Fruit fly (Drosophila melanogaster) whole organism: Measurements from ENCODE around the gene ebi.

Source experiments
- CG8478 ChIP-seq: fragments of >200 bp; optimal IDR thresholded peaks from 2 replicates; lab custom pipeline; 2018; ENCODE audit warnings: inconsistent platforms
- Dll ChIP-seq: fragments of >200 bp; optimal IDR thresholded peaks from 2 replicates; lab custom pipeline; 2017
- EcR ChIP-seq, 2 experiments: fragments of >200 bp; optimal IDR thresholded peaks; 2 replicates each; lab custom pipeline; 2017; ENCODE audit warnings: missing biosample characterization in 2 of 2, missing genetic modification characterization in 2 of 2, missing genetic modification reagents in 2 of 2
- psq ChIP-seq: fragments of >200 bp; optimal IDR thresholded peaks from 2 replicates; lab custom pipeline; 2017

- TF ChIP-seq psq (lab: Kevin White, UChicago) (no peak), EcR (GFP tag; optimal IDR thresholded peaks at IDR 0.05; lab: Kevin White, UChicago) (no peak), Dll (no peak), CG8478 (lab: Kevin White, UChicago) (no peak)
Observed at dm6 chr2L:430820-431628, 16.2 kb downstream of the ebi start, which contains the start of gene ex.
